Fruit fly (Drosophila melanogaster) whole organism, embryonic: ENCODE measurements around the gene CG15882.

Source experiments
- Awh ChIP-seq: fragments of 200-800 bp; sonication (Bioruptor generic); IDR thresholded peaks from 2 replicates; pipeline ENCODE4, ENCODE4 v1.3.6; 2022; ENCODE audit warnings: missing biosample characterization, missing genetic modification characterization
- Blimp-1 ChIP-seq: fragments of 200-800 bp; sonication (Bioruptor generic); optimal IDR thresholded peaks from 3 replicates; lab custom pipeline; 2018; ENCODE audit warnings: missing biosample characterization, missing genetic modification characterization, mild to moderate bottlenecking, moderate library complexity, missing genetic modification reagents
- CG11085 ChIP-seq: fragments of 200-800 bp; sonication (Bioruptor generic); IDR thresholded peaks from 2 replicates; pipeline ENCODE4 v1.3.6; 2022; ENCODE audit warnings: missing biosample characterization, missing genetic modification characterization
- CG11247 ChIP-seq: fragments of 200-800 bp; sonication (Bioruptor generic); IDR thresholded peaks from 2 replicates; pipeline ENCODE4 v1.3.6; 2022; ENCODE audit warnings: missing biosample characterization, missing genetic modification characterization
- CG12155 ChIP-seq: fragments of 200-800 bp; sonication (Bioruptor generic); optimal IDR thresholded peaks from 3 replicates; lab custom pipeline; 2016; ENCODE audit warnings: missing biosample characterization, missing genetic modification characterization
- CG12236 ChIP-seq: fragments of 200-800 bp; sonication (Bioruptor generic); optimal IDR thresholded peaks from 2 replicates; lab custom pipeline; 2016; ENCODE audit warnings: missing biosample characterization, missing genetic modification characterization
- CG12299 ChIP-seq: fragments of 200-800 bp; sonication (Bioruptor generic); optimal IDR thresholded peaks from 2 replicates; lab custom pipeline; 2018; ENCODE audit warnings: missing biosample characterization, mild to moderate bottlenecking, missing genetic modification characterization
- CG12391 ChIP-seq: fragments of 200-800 bp; sonication (Bioruptor generic); optimal IDR thresholded peaks from 3 replicates; lab custom pipeline; 2018; ENCODE audit warnings: missing biosample characterization, mild to moderate bottlenecking, missing genetic modification characterization, moderate library complexity
- CG12769 ChIP-seq: fragments of 200-800 bp; sonication (Bioruptor generic); optimal IDR thresholded peaks from 2 replicates; lab custom pipeline; 2019; ENCODE audit warnings: missing biosample characterization, mild to moderate bottlenecking, missing genetic modification characterization, moderate library complexity
- CG12942 ChIP-seq: fragments of 200-800 bp; sonication (Bioruptor generic); optimal IDR thresholded peaks from 3 replicates; lab custom pipeline; 2016; ENCODE audit warnings: missing biosample characterization, missing genetic modification characterization
- CG14050 ChIP-seq: fragments of 200-800 bp; sonication (Bioruptor generic); IDR thresholded peaks from 3 replicates; pipeline ENCODE4 v1.3.6; 2022; ENCODE audit warnings: missing biosample characterization, missing genetic modification characterization
- CG16779 ChIP-seq: fragments of 200-800 bp; sonication (Bioruptor generic); IDR thresholded peaks from 2 replicates; pipeline ENCODE4 v1.3.6; 2022; ENCODE audit warnings: missing biosample characterization, missing genetic modification characterization
- CG18262 ChIP-seq: fragments of 200-800 bp; optimal IDR thresholded peaks from 3 replicates; lab custom pipeline; 2019; ENCODE audit warnings: missing biosample characterization, mild to moderate bottlenecking, missing genetic modification characterization, moderate library complexity
- CG2129 ChIP-seq: fragments of 200-800 bp; sonication (Bioruptor generic); IDR thresholded peaks from 2 replicates; pipeline ENCODE4 v1.3.6; 2022; ENCODE audit warnings: missing biosample characterization, missing genetic modification characterization; ENCODE audit not compliant: partially characterized antibody
- CG30431 ChIP-seq: fragments of 200-800 bp; sonication (Bioruptor generic); optimal IDR thresholded peaks from 2 replicates; lab custom pipeline; 2017; ENCODE audit warnings: missing biosample characterization, missing genetic modification characterization
- CG31388 ChIP-seq: fragments of 200-800 bp; sonication (Bioruptor generic); optimal IDR thresholded peaks from 2 replicates; lab custom pipeline; 2016; ENCODE audit warnings: missing biosample characterization, missing genetic modification characterization
- CG31441 ChIP-seq: fragments of 200-800 bp; sonication (Bioruptor generic); IDR thresholded peaks from 2 replicates; pipeline ENCODE4 v1.3.6; 2022; ENCODE audit warnings: missing biosample characterization, missing genetic modification characterization
- CG3163 ChIP-seq: fragments of 200-800 bp; sonication (Bioruptor generic); optimal IDR thresholded peaks from 3 replicates; lab custom pipeline; 2016; ENCODE audit warnings: missing biosample characterization, missing genetic modification characterization
- CG3281 ChIP-seq: fragments of 200-800 bp; sonication (Bioruptor generic); optimal IDR thresholded peaks from 3 replicates; lab custom pipeline; 2017; ENCODE audit warnings: missing biosample characterization, mild to moderate bottlenecking, missing genetic modification characterization
- CG3726 ChIP-seq: fragments of 200-800 bp; sonication (Bioruptor generic); IDR thresholded peaks from 3 replicates; pipeline ENCODE4, ENCODE4 v1.3.6; 2022; ENCODE audit warnings: missing biosample characterization, missing genetic modification characterization
- CG43689 ChIP-seq: fragments of 200-800 bp; sonication (Bioruptor generic); IDR thresholded peaks from 2 replicates; pipeline ENCODE4 v1.3.6; 2022; ENCODE audit warnings: missing biosample characterization, missing genetic modification characterization
- CG6175 ChIP-seq: fragments of 200-800 bp; sonication (Bioruptor generic); IDR thresholded peaks from 3 replicates; pipeline ENCODE4 v1.3.6; 2022; ENCODE audit warnings: missing biosample characterization, missing genetic modification characterization
- CG6854 ChIP-seq: fragments of 200-800 bp; sonication (Bioruptor generic); optimal IDR thresholded peaks from 3 replicates; lab custom pipeline; 2017; ENCODE audit warnings: missing biosample characterization, mild to moderate bottlenecking, missing genetic modification characterization
- CG7372 ChIP-seq: fragments of 200-800 bp; sonication (Bioruptor generic); IDR thresholded peaks from 2 replicates; pipeline ENCODE4 v1.3.6; 2022; ENCODE audit warnings: missing biosample characterization, missing genetic modification characterization
- CG7786 ChIP-seq: fragments of 200-800 bp; sonication (Bioruptor generic); optimal IDR thresholded peaks from 2 replicates; lab custom pipeline; 2016; ENCODE audit warnings: missing biosample characterization, missing genetic modification characterization
- CG9817 ChIP-seq: fragments of 200-800 bp; sonication (Bioruptor generic); optimal IDR thresholded peaks from 2 replicates; lab custom pipeline; 2018; ENCODE audit warnings: missing biosample characterization, mild to moderate bottlenecking, missing genetic modification characterization, moderate library complexity
- CG9932 ChIP-seq: fragments of 200-800 bp; sonication (Bioruptor generic); IDR thresholded peaks from 2 replicates; pipeline ENCODE4 v1.3.6; 2022; ENCODE audit warnings: missing biosample characterization, missing genetic modification characterization
- Chrac-16 ChIP-seq: fragments of 200-800 bp; sonication (Bioruptor generic); optimal IDR thresholded peaks from 3 replicates; lab custom pipeline; 2016; ENCODE audit warnings: missing biosample characterization, missing genetic modification characterization
- Dip2 ChIP-seq: fragments of 200-800 bp; sonication (Bioruptor generic); IDR thresholded peaks from 2 replicates; pipeline ENCODE4 v1.3.6; 2022; ENCODE audit warnings: missing biosample characterization, missing genetic modification characterization
- Ets97D ChIP-seq: fragments of 200-800 bp; sonication (Bioruptor generic); optimal IDR thresholded peaks from 3 replicates; lab custom pipeline; 2016; ENCODE audit warnings: missing biosample characterization, missing genetic modification characterization
- Gug ChIP-seq: fragments of 200-800 bp; sonication (Bioruptor generic); IDR thresholded peaks from 4 replicates; pipeline ENCODE4 v1.3.6; 2022; ENCODE audit warnings: missing biosample characterization, missing genetic modification characterization
- H2.0 ChIP-seq: fragments of 200-800 bp; sonication (Bioruptor generic); IDR thresholded peaks from 2 replicates; pipeline ENCODE4 v1.3.6; 2022; ENCODE audit warnings: missing biosample characterization, missing genetic modification characterization
- HmgZ ChIP-seq: fragments of 200-800 bp; sonication (Bioruptor generic); optimal IDR thresholded peaks from 2 replicates; lab custom pipeline; 2018; ENCODE audit warnings: missing biosample characterization, mild to moderate bottlenecking, missing genetic modification characterization
- Jarid2 ChIP-seq: fragments of 200-800 bp; sonication (Bioruptor generic); optimal IDR thresholded peaks from 3 replicates; lab custom pipeline; 2017; ENCODE audit warnings: mild to moderate bottlenecking, missing biosample characterization, missing genetic modification reagents, missing genetic modification characterization
- Scr ChIP-seq: fragments of 200-800 bp; sonication (Bioruptor generic); IDR thresholded peaks from 2 replicates; pipeline ENCODE4 v1.3.6; 2022; ENCODE audit warnings: missing biosample characterization, missing genetic modification characterization; ENCODE audit not compliant: partially characterized antibody
- Side ChIP-seq: fragments of 200-800 bp; sonication (Bioruptor generic); optimal IDR thresholded peaks from 2 replicates; lab custom pipeline; 2016; ENCODE audit warnings: missing biosample characterization, missing genetic modification characterization
- Stat92E ChIP-seq, 3 experiments: fragments of >200 bp in 2 of 3; fragments of 200-800 bp in 1 of 3; sonication (Bioruptor generic) in 1 of 3; optimal IDR thresholded peaks; 2 replicates each; lab custom pipeline; 2017 to 2019; ENCODE audit warnings: missing biosample characterization in 3 of 3, missing genetic modification characterization in 3 of 3, mild to moderate bottlenecking in 1 of 3, moderate library complexity in 1 of 3
- TFAM ChIP-seq: fragments of 200-800 bp; sonication (Bioruptor generic); optimal IDR thresholded peaks from 2 replicates; lab custom pipeline; 2017; ENCODE audit warnings: missing biosample characterization, missing genetic modification characterization, inconsistent platforms
- ase ChIP-seq: fragments of 200-800 bp; sonication (Bioruptor generic); IDR thresholded peaks from 3 replicates; pipeline ENCODE4 v1.3.6; 2022; ENCODE audit warnings: missing biosample characterization, missing genetic modification characterization
- ash1 ChIP-seq: fragments of 200-800 bp; sonication (Bioruptor generic); optimal IDR thresholded peaks from 2 replicates; lab custom pipeline; 2018; ENCODE audit warnings: missing biosample characterization, mild to moderate bottlenecking, missing genetic modification characterization
- caup ChIP-seq: fragments of 200-800 bp; sonication (Bioruptor generic); optimal IDR thresholded peaks from 3 replicates; lab custom pipeline; 2017; ENCODE audit warnings: missing biosample characterization, mild to moderate bottlenecking, missing genetic modification characterization, moderate library complexity; ENCODE audit not compliant: severe bottlenecking
- chm ChIP-seq: fragments of 200-800 bp; sonication (Bioruptor generic); IDR thresholded peaks from 2 replicates; pipeline ENCODE4 v1.3.6; 2022; ENCODE audit warnings: missing biosample characterization, missing genetic modification characterization
- cwo ChIP-seq: fragments of 200-800 bp; sonication (Bioruptor generic); optimal IDR thresholded peaks from 3 replicates; lab custom pipeline; 2017; ENCODE audit warnings: missing biosample characterization, missing genetic modification characterization, mild to moderate bottlenecking, moderate library complexity, missing genetic modification reagents
- dmrt11E ChIP-seq: fragments of 200-800 bp; sonication (Bioruptor generic); optimal IDR thresholded peaks from 3 replicates; lab custom pipeline; 2018; ENCODE audit warnings: missing biosample characterization, mild to moderate bottlenecking, missing genetic modification characterization, moderate library complexity
- eyg ChIP-seq: fragments of 200-800 bp; sonication (Bioruptor generic); optimal IDR thresholded peaks from 3 replicates; lab custom pipeline; 2016; ENCODE audit warnings: missing biosample characterization, missing genetic modification characterization
- fd3F ChIP-seq: fragments of 200-800 bp; sonication (Bioruptor generic); optimal IDR thresholded peaks from 2 replicates; lab custom pipeline; 2018; ENCODE audit warnings: missing biosample characterization, mild to moderate bottlenecking, missing genetic modification characterization, moderate library complexity
- lab ChIP-seq: fragments of 200-800 bp; sonication (Bioruptor generic); optimal IDR thresholded peaks from 3 replicates; lab custom pipeline; 2017; ENCODE audit warnings: missing biosample characterization, missing genetic modification characterization, mild to moderate bottlenecking, moderate library complexity, missing genetic modification reagents
- nerfin-1 ChIP-seq: fragments of 200-800 bp; sonication (Bioruptor generic); optimal IDR thresholded peaks from 3 replicates; lab custom pipeline; 2019; ENCODE audit warnings: missing biosample characterization, mild to moderate bottlenecking, missing genetic modification characterization, moderate library complexity
- row ChIP-seq: fragments of 200-800 bp; sonication (Bioruptor generic); IDR thresholded peaks from 3 replicates; pipeline ENCODE4 v1.3.6; 2022; ENCODE audit warnings: missing biosample characterization, missing genetic modification characterization

Gene CG15882

DNA sequence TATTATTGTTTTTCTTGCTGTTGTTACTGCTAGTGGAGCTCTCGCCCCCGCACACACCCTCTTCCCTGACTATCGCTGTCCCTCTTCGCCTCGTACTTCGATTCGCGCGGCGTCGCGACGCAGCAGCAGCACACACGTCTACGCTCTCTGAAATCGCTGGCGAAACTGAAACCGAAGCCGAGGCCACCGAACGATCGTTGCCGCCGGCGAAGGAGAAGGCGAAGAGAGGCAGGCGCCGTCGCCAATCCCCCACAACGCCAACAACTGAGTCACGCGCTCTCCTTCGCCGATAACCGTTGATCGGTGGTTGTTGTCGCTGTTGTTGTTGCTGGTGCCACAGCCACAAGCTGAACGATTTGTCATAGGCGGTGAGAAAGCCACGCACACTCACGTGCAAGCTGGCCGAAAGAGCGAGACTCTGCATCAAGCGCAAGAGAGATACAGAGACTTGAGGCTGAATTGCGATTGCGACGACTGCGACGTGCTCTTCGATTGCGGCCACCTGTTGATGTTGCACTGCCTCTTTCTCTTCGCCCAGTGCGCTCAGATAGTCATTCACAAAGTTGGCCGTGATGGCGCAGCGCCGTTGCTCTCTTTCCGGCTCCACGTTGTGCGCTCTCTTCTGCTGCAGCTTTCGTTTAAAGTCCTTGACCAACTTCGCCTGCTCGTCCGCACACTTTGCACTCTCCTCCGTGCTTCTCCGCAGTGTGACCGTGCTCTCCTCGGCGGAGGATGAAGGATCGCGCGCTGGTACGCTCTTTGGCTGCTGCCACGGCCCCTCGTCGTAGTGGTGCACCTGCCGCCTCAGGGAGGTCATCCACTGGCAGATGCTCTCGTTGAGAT, 29.3 kb upstream of the CG15882 start (continued):
- TF ChIP-seq eyg (GFP tag; lab: Kevin White, UChicago) (no peak), CG12155 (GFP tag; lab: Kevin White, UChicago) (no peak), fd3F (GFP tag; lab: Kevin White, UChicago) (no peak), Chrac-16 (GFP tag; lab: Kevin White, UChicago) (no peak), CG3163 (GFP tag; lab: Kevin White, UChicago) (peak; percentile 98), nerfin-1 (tag; lab: Kevin White, UChicago) (no peak), Ets97D (GFP tag; lab: Kevin White, UChicago) (no peak), CG31388 (GFP tag; lab: Kevin White, UChicago) (no peak), Jarid2 (GFP tag; lab: Kevin White, UChicago) (peak; percentile 99), CG7372 (GFP tag; lab: Robert Waterston, UW) (no peak), Awh (GFP tag; lab: Robert Waterston, UW) (no peak), caup (GFP tag; lab: Kevin White, UChicago) (peak; percentile 12), CG3281 (no peak), CG12769 (peak; percentile 66), CG12391 (no peak), CG11085 (GFP tag; lab: Robert Waterston, UW) (no peak), CG12236 (no peak), Dip2 (GFP tag; lab: Robert Waterston, UW) (no peak), Side (GFP tag; lab: Kevin White, UChicago) (peak; percentile 4), Gug (GFP tag; lab: Robert Waterston, UW) (no peak), CG9817 (tag; lab: Kevin White, UChicago) (no peak), Blimp-1 (GFP tag; lab: Kevin White, UChicago) (peak; percentile 23), CG31441 (GFP tag; lab: Robert Waterston, UW) (no peak), Scr (GFP tag; lab: Robert Waterston, UW) (no peak), CG43689 (GFP tag; lab: Robert Waterston, UW) (no peak), CG9932 (no peak), CG16779 (GFP tag; lab: Robert Waterston, UW) (no peak), H2.0 (no peak), cwo (GFP tag; lab: Kevin White, UChicago) (peak; percentile 91), CG12942 (GFP tag; lab: Kevin White, UChicago) (no peak), Stat92E (GFP tag; optimal IDR thresholded peaks at IDR 0.05; lab: Kevin White, UChicago) (peak in 1 of 3 experiments; percentile 22), CG6175 (GFP tag; lab: Robert Waterston, UW) (peak; percentile 90), CG12299 (tag; lab: Kevin White, UChicago) (peak; percentile 7), row (GFP tag; lab: Robert Waterston, UW) (peak; percentile 6; the same call in 1 of the 3 replicates), CG3726 (GFP tag; lab: Robert Waterston, UW) (no peak), lab (GFP tag; lab: Kevin White, UChicago) (peak; percentile 54), ash1 (GFP tag; lab: Kevin White, UChicago) (no peak), CG2129 (GFP tag; lab: Robert Waterston, UW) (no peak), CG6854 (peak; percentile 33), chm (GFP tag; lab: Robert Waterston, UW) (peak; percentile 32; the same call in 1 of the 2 replicates), TFAM (GFP tag; lab: Kevin White, UChicago) (no peak), CG18262 (tag; lab: Kevin White, UChicago) (no peak), CG7786 (GFP tag; lab: Kevin White, UChicago) (no peak), CG14050 (GFP tag; lab: Robert Waterston, UW) (no peak; the same call in 2 of the 3 replicates), CG30431 (no peak), ase (GFP tag; lab: Robert Waterston, UW) (no peak), HmgZ (peak; percentile 61), CG11247 (no peak), dmrt11E (no peak)
